Fruit fly (Drosophila melanogaster) S2 (cell line): ENCODE measurements around the gene Gfat2.

Experiments used
- CG8478 ChIP-seq: fragments of >200 bp; optimal IDR thresholded peaks from 2 replicates; lab custom pipeline; 2018
- CTCF ChIP-seq, 2 experiments: fragments of >200 bp; optimal IDR thresholded peaks; 2 replicates each; lab custom pipeline; 2018

DNA sequence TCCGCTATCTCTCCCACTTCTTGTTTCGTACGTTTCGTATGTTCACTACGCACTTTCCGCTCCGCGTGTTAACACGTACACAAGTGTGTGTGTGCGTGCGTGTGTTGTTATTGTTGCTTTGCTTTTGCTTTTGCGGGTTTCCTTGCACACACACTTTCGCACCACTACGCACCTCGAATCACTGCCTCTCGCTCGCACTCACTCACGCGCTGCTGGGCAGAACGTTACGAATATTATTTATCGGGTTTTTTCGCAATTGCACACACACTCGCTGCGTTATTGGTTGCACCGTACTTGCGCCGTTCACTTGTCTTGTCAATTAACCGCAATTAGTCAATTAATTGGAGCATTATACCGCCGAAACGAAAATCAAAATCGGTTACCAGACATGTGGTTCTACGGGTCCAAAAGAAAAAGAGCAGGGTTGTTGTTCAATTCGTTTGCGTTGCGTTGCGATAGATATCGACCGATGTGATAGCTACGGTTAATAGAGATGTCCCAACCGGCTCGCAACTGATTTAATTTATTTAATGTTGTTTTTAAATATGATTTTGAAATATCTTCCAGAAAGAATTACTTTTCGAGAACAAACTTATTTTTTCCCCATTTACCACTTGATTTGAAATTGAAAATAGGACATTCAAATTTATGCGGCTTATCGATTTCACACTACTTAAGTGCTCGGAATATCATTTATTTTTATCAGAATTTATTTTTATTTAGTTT lies 3.4 kb downstream of the Gfat2 start, which contains the start of gene larp:
- TF ChIP-seq CG8478 (lab: Kevin White, UChicago) (no peak), CTCF (optimal IDR thresholded peaks at IDR 0.05; lab: Kevin White, UChicago) (peak in 1 of 2 experiments; percentile 19)
